Worm (Caenorhabditis elegans) whole organism, young adult: ENCODE results near the gene ver-1.
"Not testable (repeated sequence)": the region's sequence is repeated elsewhere in the genome, so short reads cannot be mapped to it uniquely, and the experiment has no call there.

ENCODE experiments used
- B0019.2 ChIP-seq: fragments of 200-800 bp; sonication (Bioruptor generic); conservative IDR thresholded peaks from 2 replicates; pipeline ENCODE4 v1.3.6; 2022; ENCODE audit warnings: missing genetic modification reagents, missing genetic modification characterization, missing compliant biosample characterization
- B0261.1 ChIP-seq: sonication (generic microtip); optimal IDR thresholded peaks from 2 replicates; lab custom pipeline; 2016; ENCODE audit warnings: mild to moderate bottlenecking, missing genetic modification characterization, moderate library complexity, missing compliant biosample characterization
- F57C9.4 ChIP-seq: sonication (generic microtip); optimal IDR thresholded peaks from 2 replicates; lab custom pipeline; 2017; ENCODE audit warnings: mild to moderate bottlenecking, missing genetic modification characterization, missing compliant biosample characterization
- T26A5.8 ChIP-seq: sonication (generic microtip); optimal IDR thresholded peaks from 2 replicates; lab custom pipeline; 2016; ENCODE audit warnings: missing genetic modification characterization, missing compliant biosample characterization
- Y53F4B.3 ChIP-seq: fragments of 200-800 bp; sonication (Bioruptor generic); IDR thresholded peaks from 2 replicates; pipeline ENCODE4 v1.3.6; 2022; ENCODE audit warnings: missing genetic modification reagents, missing genetic modification characterization, missing compliant biosample characterization
- ZK185.1 ChIP-seq: sonication (generic microtip); optimal IDR thresholded peaks from 2 replicates; lab custom pipeline; 2016; ENCODE audit warnings: mild to moderate bottlenecking, missing genetic modification characterization, missing compliant biosample characterization; ENCODE audit not compliant: poor library complexity, severe bottlenecking
- ceh-79 ChIP-seq: sonication (generic microtip); optimal IDR thresholded peaks from 2 replicates; lab custom pipeline; 2017; ENCODE audit warnings: mild to moderate bottlenecking, missing genetic modification characterization, missing compliant biosample characterization
- dox-1 ChIP-seq: fragments of 200-800 bp; sonication (Bioruptor generic); IDR thresholded peaks from 2 replicates; pipeline ENCODE4 v1.3.6; 2022; ENCODE audit warnings: missing genetic modification reagents, missing genetic modification characterization, missing compliant biosample characterization
- egrh-3 ChIP-seq: fragments of 200-800 bp; sonication (Bioruptor generic); IDR thresholded peaks from 2 replicates; pipeline ENCODE4 v1.3.6; 2022; ENCODE audit warnings: missing genetic modification reagents, missing genetic modification characterization, missing compliant biosample characterization
- ekl-4 ChIP-seq: fragments of 200-800 bp; sonication (Bioruptor generic); IDR thresholded peaks from 2 replicates; pipeline ENCODE4 v1.3.6; 2022; ENCODE audit warnings: missing genetic modification reagents, missing genetic modification characterization, missing compliant biosample characterization
- ets-4 ChIP-seq: fragments of 200-800 bp; sonication (Bioruptor generic); optimal IDR thresholded peaks from 2 replicates; lab custom pipeline; 2018; ENCODE audit warnings: mild to moderate bottlenecking, missing genetic modification characterization, missing compliant biosample characterization
- gei-17 ChIP-seq: fragments of 200-800 bp; sonication (Bioruptor generic); optimal IDR thresholded peaks from 2 replicates; lab custom pipeline; 2018; ENCODE audit warnings: mild to moderate bottlenecking, missing genetic modification characterization, missing compliant biosample characterization
- hmg-1.2 ChIP-seq: fragments of 200-800 bp; sonication (Bioruptor generic); IDR thresholded peaks from 2 replicates; pipeline ENCODE4 v1.3.6; 2022; ENCODE audit warnings: missing genetic modification reagents, missing genetic modification characterization, missing compliant biosample characterization
- let-526 ChIP-seq: fragments of 200-800 bp; sonication (Bioruptor generic); IDR thresholded peaks from 2 replicates; pipeline ENCODE4 v1.3.6; 2022; ENCODE audit warnings: missing genetic modification reagents, missing genetic modification characterization, missing compliant biosample characterization
- lin-26 ChIP-seq: fragments of 200-800 bp; sonication (Bioruptor generic); IDR thresholded peaks from 2 replicates; pipeline ENCODE4 v1.3.6; 2022; ENCODE audit warnings: missing genetic modification reagents, missing genetic modification characterization, missing compliant biosample characterization
- lsl-1 ChIP-seq: fragments of 200-800 bp; sonication (Bioruptor generic); optimal IDR thresholded peaks from 2 replicates; lab custom pipeline; 2018; ENCODE audit warnings: mild to moderate bottlenecking, missing genetic modification characterization, moderate library complexity, missing compliant biosample characterization
- madf-8 ChIP-seq: fragments of 200-800 bp; sonication (Bioruptor generic); conservative IDR thresholded peaks from 2 replicates; pipeline ENCODE4 v1.3.6; 2022; ENCODE audit warnings: missing genetic modification reagents, missing genetic modification characterization, missing compliant biosample characterization
- nfya-1 ChIP-seq: sonication (generic microtip); optimal IDR thresholded peaks from 2 replicates; lab custom pipeline; 2017; ENCODE audit warnings: antibody characterized with exemption, missing compliant biosample characterization, missing genetic modification characterization, borderline replicate concordance; ENCODE audit not compliant: insufficient read depth
- nhr-179 ChIP-seq: sonication (generic microtip); optimal IDR thresholded peaks from 2 replicates; lab custom pipeline; 2016; ENCODE audit warnings: mild to moderate bottlenecking, missing genetic modification characterization, missing compliant biosample characterization
- nhr-80 ChIP-seq: sonication (generic microtip); optimal IDR thresholded peaks from 2 replicates; lab custom pipeline; 2016; ENCODE audit warnings: missing genetic modification characterization, missing compliant biosample characterization
- rec-8 ChIP-seq, 2 experiments: sonication (generic microtip); optimal IDR thresholded peaks; 2 replicates each; lab custom pipeline; 2016; ENCODE audit warnings: mild to moderate bottlenecking in 2 of 2, missing genetic modification characterization in 2 of 2, missing genetic modification reagents in 2 of 2, missing genotype in 2 of 2, missing biosample characterization in 1 of 2, missing compliant biosample characterization in 1 of 2, moderate library complexity in 1 of 2
- rpc-1 ChIP-seq, 2 experiments: fragments of 150-350 bp in 1 of 2; sonication (generic microtip) in 1 of 2; optimal IDR thresholded peaks; 2 replicates each; lab custom pipeline; 2014 to 2018; ENCODE audit warnings: missing biosample characterization in 1 of 2, missing genetic modification characterization in 1 of 2, missing genetic modification reagents in 1 of 2, missing genotype in 1 of 2
- tbp1 ChIP-seq: fragments of 200-800 bp; sonication (Bioruptor generic); optimal IDR thresholded peaks from 2 replicates; lab custom pipeline; 2018; ENCODE audit warnings: mild to moderate bottlenecking, missing genetic modification characterization, missing compliant biosample characterization
- zfh-2 ChIP-seq: fragments of 200-800 bp; sonication (Bioruptor generic); conservative IDR thresholded peaks from 2 replicates; pipeline ENCODE4 v1.3.6; 2022; ENCODE audit warnings: missing genetic modification reagents, missing genetic modification characterization, missing compliant biosample characterization
- ztf-3 ChIP-seq: fragments of 200-800 bp; sonication (Bioruptor generic); optimal IDR thresholded peaks from 2 replicates; lab custom pipeline; 2018; ENCODE audit warnings: mild to moderate bottlenecking, missing genetic modification characterization, missing compliant biosample characterization

The ver-1 gene

ce11 chrIII:160736-161400 lies 4.2 kb downstream of the ver-1 start:
- peak; percentile 74 for TF ChIP-seq tbp1 (GFP tag; lab: Kevin White, UChicago)
- peak; percentile 43; the same call in 1 of the 2 replicates for TF ChIP-seq lin-26 (GFP tag; lab: Robert Waterston, UW)
- peak; percentile 53 for TF ChIP-seq B0261.1
- TF ChIP-seq rpc-1 (optimal IDR thresholded peaks at IDR 0.05; lab: Kevin White, UChicago), result not testable (repeated sequence)
- TF ChIP-seq rpc-1 (tag; optimal IDR thresholded peaks at IDR 0.05; lab: Kevin White, UChicago), result peak; percentile 50

- TF ChIP-seq let-526 (GFP tag; lab: Robert Waterston, UW) (no peak), Y53F4B.3 (GFP tag; lab: Robert Waterston, UW) (no peak)
- TF ChIP-seq, all 124 proteins: peak for 0
Measured at ce11 chrIII:164775-165174, 8.2 kb downstream of the ver-1 start, which contains the start of gene F40G9.8. Gene F40G9.8, minus strand, starts transcription at chrIII:164875.

- TF ChIP-seq ztf-3 (GFP tag; lab: Kevin White, UChicago), result no peak
- no peak for TF ChIP-seq ZK185.1
- no peak for TF ChIP-seq ekl-4 (GFP tag; lab: Robert Waterston, UW)
- no peak for TF ChIP-seq dox-1 (GFP tag; lab: Robert Waterston, UW)
- TF ChIP-seq B0019.2 (GFP tag; lab: Robert Waterston, UW), result no peak
- TF ChIP-seq nhr-179, result no peak
- TF ChIP-seq ets-4 (GFP tag; lab: Kevin White, UChicago), result no peak
- no peak for TF ChIP-seq F57C9.4 (tag; lab: Kevin White, UChicago)
- TF ChIP-seq, all 124 proteins: peak for 0
Measured at ce11 chrIII:165390-165789, 8.8 kb downstream of the ver-1 start, which contains the start of gene F40G9.7. Gene F40G9.7, plus strand, starts transcription at chrIII:165690.

ce11 chrIII:168376-168775 lies 11.8 kb downstream of the ver-1 start:
- peak; percentile 85 for TF ChIP-seq egrh-3 (GFP tag; lab: Robert Waterston, UW)
- peak; percentile 82 for TF ChIP-seq zfh-2 (GFP tag; lab: Robert Waterston, UW)

- TF ChIP-seq madf-8 (GFP tag; lab: Robert Waterston, UW), result no peak
- TF ChIP-seq nhr-80 (tag; lab: Kevin White, UChicago), result no peak
- TF ChIP-seq T26A5.8, result no peak
- no peak for TF ChIP-seq nfya-1 (tag; lab: Kevin White, UChicago)
- no peak for TF ChIP-seq gei-17 (GFP tag; lab: Kevin White, UChicago)
- TF ChIP-seq nhr-179, result no peak
Measured at ce11 chrIII:169478-169877, 12.9 kb downstream of the ver-1 start, which contains the start of gene F40G9.18. Gene F40G9.18, minus strand, starts transcription at chrIII:169578.

- no peak for TF ChIP-seq lsl-1 (GFP tag; lab: Kevin White, UChicago)
Measured at ce11 chrIII:171617-172016, 15.0 kb downstream of the ver-1 start, which contains the start of the genes F40G9.9 and F40G9.12. Gene F40G9.9, minus strand, starts transcription at chrIII:171717. Gene F40G9.12, plus strand, starts transcription at chrIII:171847.

ce11 chrIII:173501-173900 lies 16.9 kb downstream of the ver-1 start, which contains the start of gene F40G9.19:
Gene F40G9.19, plus strand, starts transcription at chrIII:173801.
- TF ChIP-seq nhr-179 (no peak), nfya-1 (tag; lab: Kevin White, UChicago) (no peak), tbp1 (GFP tag; lab: Kevin White, UChicago) (no peak), hmg-1.2 (GFP tag; lab: Robert Waterston, UW) (no peak), ceh-79 (tag; lab: Kevin White, UChicago) (no peak), rec-8 (tag; optimal IDR thresholded peaks at IDR 0.05; lab: Kevin White, UChicago) (no peak)
